Worm (Caenorhabditis elegans): ENCODE measurements around the gene F49F1.12.

DNA sequence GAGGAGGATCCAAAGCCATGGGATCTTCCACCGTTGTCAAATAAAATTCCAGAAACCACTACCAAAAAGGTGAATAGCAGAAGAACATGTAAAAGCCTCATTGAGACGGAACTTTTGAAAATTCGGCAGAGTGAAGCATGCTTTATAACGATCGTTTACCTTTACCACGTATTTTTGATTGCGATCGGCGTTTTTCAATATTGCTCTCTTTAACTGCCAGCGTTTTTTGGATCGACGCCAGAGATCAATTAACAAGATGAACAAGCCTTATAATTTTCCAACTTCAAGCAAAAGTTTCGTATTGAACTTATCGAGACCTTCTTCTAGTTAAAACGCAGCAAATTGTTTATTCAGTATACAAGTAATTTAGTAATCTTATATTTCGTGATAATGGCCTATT lies 3.9 kb downstream of the F49F1.12 start, which contains the start of gene F49F1.10:
- no peak for TF ChIP-seq flt-1 (GFP tag; IDR thresholded peaks at IDR 0.05)
- TF ChIP-seq ceh-36 (tag; optimal IDR thresholded peaks at IDR 0.05): no peak
- no peak for TF ChIP-seq ama-1 (optimal IDR thresholded peaks at IDR 0.05)
- no peak for TF ChIP-seq tra-4 (tag; optimal IDR thresholded peaks at IDR 0.05)
- no peak for TF ChIP-seq scrt-1 (GFP tag; IDR thresholded peaks at IDR 0.05)
- TF ChIP-seq sea-1 (GFP tag; conservative IDR thresholded peaks at IDR 0.05): no peak
- TF ChIP-seq tbx-37 (GFP tag; conservative IDR thresholded peaks at IDR 0.05): no peak
- TF ChIP-seq F13C5.2 (tag; optimal IDR thresholded peaks at IDR 0.05): no peak
- TF ChIP-seq pes-1 (GFP tag; IDR thresholded peaks at IDR 0.05): no peak
